Worm (Caenorhabditis elegans): ENCODE data around the gene unc-25.

Gene unc-25

ce11 chrIII:12925947-12926607 is 16.4 kb upstream of the unc-25 start, which contains the start of the genes npp-25 and mrps-10:
npp-25 (minus strand) TSS chrIII:12925997.
mrps-10 (plus strand) TSS chrIII:12926557.
- peak; percentile 32 for TF ChIP-seq lsy-2 (tag; optimal IDR thresholded peaks at IDR 0.05)
- peak; percentile 56 for TF ChIP-seq ces-1 (GFP tag; optimal IDR thresholded peaks at IDR 0.05)
- TF ChIP-seq nhr-76 (tag; optimal IDR thresholded peaks at IDR 0.05): no peak

ce11 chrIII:12929573-12929972 is 12.9 kb upstream of the unc-25 start, which contains the start of gene Y37D8A.19:
Y37D8A.19 (plus strand) TSS chrIII:12929873.
- TF ChIP-seq nhr-28 (tag; optimal IDR thresholded peaks at IDR 0.05): no peak
- no peak for TF ChIP-seq ceh-39 (tag; optimal IDR thresholded peaks at IDR 0.05)
- no peak for TF ChIP-seq cnd-1 (tag; optimal IDR thresholded peaks at IDR 0.05)
- no peak for TF ChIP-seq unc-120 (tag; optimal IDR thresholded peaks at IDR 0.05; ENCODE audit: poor library complexity, severe bottlenecking)
- no peak for TF ChIP-seq drap-1 (GFP tag; optimal IDR thresholded peaks at IDR 0.05)
- no peak for TF ChIP-seq ztf-11 (tag; optimal IDR thresholded peaks at IDR 0.05)

- TF ChIP-seq unc-39 (tag; optimal IDR thresholded peaks at IDR 0.05): no peak
- TF ChIP-seq flh-1 (GFP tag; optimal IDR thresholded peaks at IDR 0.05): no peak
- TF ChIP-seq M03D4.4 (tag; optimal IDR thresholded peaks at IDR 0.05): no peak
- no peak for TF ChIP-seq mep-1 (tag; optimal IDR thresholded peaks at IDR 0.05)
- TF ChIP-seq zip-8 (tag; optimal IDR thresholded peaks at IDR 0.05): no peak
- no peak for TF ChIP-seq ztf-11 (tag; optimal IDR thresholded peaks at IDR 0.05)
- TF ChIP-seq bed-3 (GFP tag; optimal IDR thresholded peaks at IDR 0.05): no peak
- TF ChIP-seq nhr-76 (tag; optimal IDR thresholded peaks at IDR 0.05): no peak
These were observed 11.3 kb upstream of the unc-25 start for ce11 chrIII:12931108-12931507.

- no peak for TF ChIP-seq elt-1 (tag; optimal IDR thresholded peaks at IDR 0.05; ENCODE audit: borderline replicate concordance, insufficient read depth)
- peak; percentile 79 for TF ChIP-seq lin-13 (tag; optimal IDR thresholded peaks at IDR 0.05)
- TF ChIP-seq nhr-12 (tag; optimal IDR thresholded peaks at IDR 0.05): no peak
- peak; percentile 19 for TF ChIP-seq nhr-237 (tag; optimal IDR thresholded peaks at IDR 0.05)
- TF ChIP-seq unc-39 (tag; optimal IDR thresholded peaks at IDR 0.05): no peak
- TF ChIP-seq cnd-1 (tag; optimal IDR thresholded peaks at IDR 0.05): no peak
- TF ChIP-seq hlh-1 (tag; optimal IDR thresholded peaks at IDR 0.05): no peak
- no peak for TF ChIP-seq lin-32 (GFP tag; optimal IDR thresholded peaks at IDR 0.05)
- no peak for TF ChIP-seq tbx-8 (GFP tag; optimal IDR thresholded peaks at IDR 0.05)
- no peak for TF ChIP-seq mab-5 (tag; optimal IDR thresholded peaks at IDR 0.05)
- TF ChIP-seq elt-3 (tag; optimal IDR thresholded peaks at IDR 0.05): no peak
- peak; percentile 42 for TF ChIP-seq pha-4 (tag; optimal IDR thresholded peaks at IDR 0.05)
- peak; percentile 53 for TF ChIP-seq lsy-2 (tag; optimal IDR thresholded peaks at IDR 0.05)
- TF ChIP-seq ces-1 (GFP tag; optimal IDR thresholded peaks at IDR 0.05): no peak
- TF ChIP-seq ztf-11 (tag; optimal IDR thresholded peaks at IDR 0.05): no peak
- no peak for TF ChIP-seq zip-8 (tag; optimal IDR thresholded peaks at IDR 0.05)
- no peak for TF ChIP-seq ceh-43 (GFP tag; optimal IDR thresholded peaks at IDR 0.05)
- no peak for TF ChIP-seq ceh-83 (GFP tag; optimal IDR thresholded peaks at IDR 0.05)
- TF ChIP-seq drap-1 (GFP tag; optimal IDR thresholded peaks at IDR 0.05): no peak
- no peak for TF ChIP-seq blmp-1 (tag; optimal IDR thresholded peaks at IDR 0.05)
- TF ChIP-seq snpc-4 (tag; optimal IDR thresholded peaks at IDR 0.05): no peak
- TF ChIP-seq unc-120 (tag; optimal IDR thresholded peaks at IDR 0.05; ENCODE audit: poor library complexity, severe bottlenecking): peak; percentile 77
- TF ChIP-seq nhr-2 (tag; optimal IDR thresholded peaks at IDR 0.05): no peak
- TF ChIP-seq nhr-76 (tag; optimal IDR thresholded peaks at IDR 0.05): no peak
- TF ChIP-seq bed-3 (GFP tag; optimal IDR thresholded peaks at IDR 0.05): no peak
- TF ChIP-seq flh-1 (GFP tag; optimal IDR thresholded peaks at IDR 0.05): no peak
- no peak for TF ChIP-seq mls-2 (tag; optimal IDR thresholded peaks at IDR 0.05)
- TF ChIP-seq mep-1 (tag; optimal IDR thresholded peaks at IDR 0.05): peak; percentile 79
- no peak for TF ChIP-seq ham-2 (GFP tag; optimal IDR thresholded peaks at IDR 0.05)
- no peak for TF ChIP-seq sem-2 (GFP tag; optimal IDR thresholded peaks at IDR 0.05)
- TF ChIP-seq sptf-1 (tag; optimal IDR thresholded peaks at IDR 0.05): peak; percentile 15
- no peak for TF ChIP-seq ceh-39 (tag; optimal IDR thresholded peaks at IDR 0.05)
- no peak for TF ChIP-seq M03D4.4 (tag; optimal IDR thresholded peaks at IDR 0.05)
- no peak for TF ChIP-seq nhr-28 (tag; optimal IDR thresholded peaks at IDR 0.05)
- no peak for TF ChIP-seq unc-62 (GFP tag; optimal IDR thresholded peaks at IDR 0.05)
These were observed 10.5 kb upstream of the unc-25 start, which contains the start of gene rbm-7 for ce11 chrIII:12931786-12932427. rbm-7 (minus strand) TSS chrIII:12931867.

Data from whole organism, mixed stage, embryonic.